Worm (Caenorhabditis elegans): ENCODE measurements around the gene C46H3.2.

Gene C46H3.2

DNA sequence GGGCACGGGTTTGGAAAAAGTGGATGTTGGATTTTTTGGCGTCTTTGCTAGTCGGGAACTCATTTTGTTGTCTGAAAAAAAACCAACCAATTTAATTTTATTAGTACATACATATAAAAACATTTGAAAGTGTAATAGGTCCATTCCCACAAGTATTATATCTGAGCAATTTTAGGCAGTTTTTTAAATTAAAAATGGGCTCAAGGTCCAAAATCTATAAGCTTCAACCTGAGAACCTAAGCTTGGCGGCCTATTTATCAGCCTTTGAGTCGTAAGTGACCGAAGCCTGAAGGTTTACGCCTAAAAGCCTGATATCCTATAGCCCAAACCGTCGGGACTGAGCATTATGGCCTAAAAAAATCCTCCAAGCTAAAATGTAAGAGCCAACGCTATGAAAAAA is 12.1 kb downstream of the C46H3.2 start:
- no peak for TF ChIP-seq dao-5 (tag; optimal IDR thresholded peaks at IDR 0.05)
- TF ChIP-seq W03F9.2 (tag; optimal IDR thresholded peaks at IDR 0.05) = no peak
- no peak for TF ChIP-seq him-1 (tag; optimal IDR thresholded peaks at IDR 0.05)

DNA sequence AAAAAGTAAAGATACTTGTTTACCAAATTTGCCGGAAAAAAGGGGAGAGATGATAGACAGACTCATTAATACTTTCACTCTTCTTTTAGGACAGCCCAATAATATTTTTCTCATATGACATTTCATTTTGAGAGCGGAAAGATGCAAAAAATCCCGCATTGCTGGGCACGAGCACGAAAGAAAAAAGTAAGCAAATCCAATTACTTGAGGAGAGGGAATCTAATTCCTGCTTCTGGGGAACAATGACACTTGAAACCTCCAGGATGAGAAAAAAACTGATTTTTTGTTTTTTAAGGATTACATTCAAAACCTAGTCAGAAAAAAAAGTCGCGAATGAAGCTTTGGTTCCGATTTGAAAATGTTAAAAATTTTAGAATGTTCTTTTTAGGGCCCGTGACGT is 13.7 kb downstream of the C46H3.2 start:
- no peak for TF ChIP-seq dao-5 (tag; optimal IDR thresholded peaks at IDR 0.05)

DNA sequence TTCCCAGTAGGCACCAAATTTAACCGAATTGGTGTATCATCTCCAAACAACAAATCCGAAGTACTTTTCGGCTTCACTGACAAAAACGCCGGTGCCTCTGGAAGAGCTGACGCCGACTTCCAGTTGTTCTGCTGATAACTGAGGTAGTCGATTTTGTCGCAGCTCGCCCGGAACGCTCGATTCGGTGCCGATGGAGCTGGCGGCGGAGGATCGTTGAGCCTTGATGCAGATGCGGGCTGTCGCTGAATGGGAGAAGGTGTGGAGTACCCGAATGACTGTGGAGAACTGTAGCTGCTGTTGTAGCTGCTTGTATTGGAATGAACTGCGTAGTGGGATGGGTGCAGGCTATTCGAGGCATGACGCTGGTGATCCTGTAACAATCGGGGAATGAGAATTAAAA is 17.4 kb downstream of the C46H3.2 start:
- no peak for TF ChIP-seq him-1 (tag; optimal IDR thresholded peaks at IDR 0.05)

ce11 chrX:1209096-1209495 is 21.5 kb downstream of the C46H3.2 start, which contains the start of gene C46H3.1:
TSS of gene C46H3.1 (plus strand) at chrX:1209396.
- no peak for TF ChIP-seq dao-5 (tag; optimal IDR thresholded peaks at IDR 0.05)
- TF ChIP-seq W03F9.2 (tag; optimal IDR thresholded peaks at IDR 0.05) = no peak
- TF ChIP-seq him-1 (tag; optimal IDR thresholded peaks at IDR 0.05) = no peak

ce11 chrX:1207915-1208314 is 22.6 kb downstream of the C46H3.2 start:
- TF ChIP-seq W03F9.2 (tag; optimal IDR thresholded peaks at IDR 0.05) = peak; percentile 29
- no peak for TF ChIP-seq him-1 (tag; optimal IDR thresholded peaks at IDR 0.05)

DNA sequence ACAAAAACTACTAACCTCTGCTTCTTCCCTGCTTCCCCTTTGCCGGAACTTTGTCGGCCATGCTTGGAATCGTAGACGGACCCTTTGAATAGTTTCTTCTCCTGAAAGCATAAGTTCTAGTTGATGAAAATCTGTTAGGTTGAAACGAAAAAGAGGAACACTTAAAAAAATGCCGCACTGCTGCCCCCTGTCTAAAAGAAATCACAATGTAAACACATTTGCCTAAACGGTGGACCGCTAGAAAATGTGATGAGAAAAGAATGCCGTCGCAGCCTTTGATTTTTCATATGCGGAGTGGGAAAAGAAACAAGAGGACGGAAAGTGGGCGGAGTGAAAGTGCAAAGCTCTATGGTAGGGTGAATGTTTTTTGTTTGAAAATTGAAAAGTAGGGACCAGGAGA is 24.5 kb downstream of the C46H3.2 start, which contains the start of gene T13G4.7:
T13G4.7 (minus strand) TSS at position 101 of the 400 bp plus-strand sequence.
- TF ChIP-seq W03F9.2 (tag; optimal IDR thresholded peaks at IDR 0.05) (no peak), dao-5 (tag; optimal IDR thresholded peaks at IDR 0.05) (no peak), him-1 (tag; optimal IDR thresholded peaks at IDR 0.05) (no peak)

DNA sequence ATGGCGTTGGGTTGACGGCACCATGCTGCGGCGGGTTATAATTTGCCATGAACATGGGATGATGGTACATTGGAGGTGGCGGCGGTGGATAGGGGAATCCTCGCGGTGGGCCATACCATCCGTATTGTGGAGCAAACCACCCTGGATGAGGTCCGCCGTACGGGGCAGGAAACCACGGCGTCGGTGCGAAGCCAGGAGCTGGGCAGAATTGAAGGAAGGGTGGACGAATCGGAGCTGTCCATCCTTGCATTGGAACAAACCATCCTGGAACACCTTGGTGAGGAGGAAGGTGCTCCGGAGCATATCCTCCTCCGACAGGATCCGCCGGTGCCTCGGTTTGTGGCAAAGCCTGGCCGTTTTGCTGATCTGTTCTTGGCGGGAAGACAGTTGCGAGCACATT is 27.9 kb downstream of the C46H3.2 start:
- TF ChIP-seq him-1 (tag; optimal IDR thresholded peaks at IDR 0.05) = no peak
- TF ChIP-seq dao-5 (tag; optimal IDR thresholded peaks at IDR 0.05) = no peak
- TF ChIP-seq W03F9.2 (tag; optimal IDR thresholded peaks at IDR 0.05) = no peak

ce11 chrX:1192848-1193247 is 37.7 kb downstream of the C46H3.2 start, which contains the start of gene T13G4.1:
TSS of gene T13G4.1 (plus strand) at chrX:1193148.
- TF ChIP-seq him-1 (tag; optimal IDR thresholded peaks at IDR 0.05) (no peak), W03F9.2 (tag; optimal IDR thresholded peaks at IDR 0.05) (no peak), dao-5 (tag; optimal IDR thresholded peaks at IDR 0.05) (no peak)

- TF ChIP-seq dao-5 (tag; optimal IDR thresholded peaks at IDR 0.05) = no peak
- TF ChIP-seq W03F9.2 (tag; optimal IDR thresholded peaks at IDR 0.05) = no peak
- TF ChIP-seq him-1 (tag; optimal IDR thresholded peaks at IDR 0.05) = no peak
These were observed 39.0 kb downstream of the C46H3.2 start, which contains the start of gene T13G4.4 for ce11 chrX:1191582-1191981. TSS of gene T13G4.4 (minus strand) at chrX:1191678.

DNA sequence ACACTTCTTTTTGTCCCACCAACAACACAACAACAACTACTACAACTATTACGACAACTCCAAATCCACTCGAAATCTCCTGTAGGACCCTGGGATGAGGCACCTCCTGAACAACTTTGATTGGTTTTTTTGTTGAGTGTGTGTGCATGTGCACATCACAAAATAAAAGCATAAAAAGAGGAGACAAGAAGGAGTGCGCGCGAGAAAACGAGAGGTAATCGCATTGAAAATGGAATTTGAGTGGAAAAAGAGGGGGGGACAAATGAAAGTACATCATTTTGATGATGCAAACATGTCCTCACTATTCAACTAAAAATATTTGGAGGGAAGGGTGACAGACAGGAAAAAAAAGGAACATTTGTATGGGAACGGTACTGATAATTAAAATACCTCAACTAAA is 45.1 kb downstream of the C46H3.2 start:
- TF ChIP-seq him-1 (tag; optimal IDR thresholded peaks at IDR 0.05) = no peak
- TF ChIP-seq W03F9.2 (tag; optimal IDR thresholded peaks at IDR 0.05) = no peak
- TF ChIP-seq dao-5 (tag; optimal IDR thresholded peaks at IDR 0.05) = no peak

- no peak for TF ChIP-seq W03F9.2 (tag; optimal IDR thresholded peaks at IDR 0.05)
- TF ChIP-seq him-1 (tag; optimal IDR thresholded peaks at IDR 0.05) = no peak
- no peak for TF ChIP-seq dao-5 (tag; optimal IDR thresholded peaks at IDR 0.05)
These were observed 46.6 kb downstream of the C46H3.2 start for ce11 chrX:1183985-1184384.

DNA sequence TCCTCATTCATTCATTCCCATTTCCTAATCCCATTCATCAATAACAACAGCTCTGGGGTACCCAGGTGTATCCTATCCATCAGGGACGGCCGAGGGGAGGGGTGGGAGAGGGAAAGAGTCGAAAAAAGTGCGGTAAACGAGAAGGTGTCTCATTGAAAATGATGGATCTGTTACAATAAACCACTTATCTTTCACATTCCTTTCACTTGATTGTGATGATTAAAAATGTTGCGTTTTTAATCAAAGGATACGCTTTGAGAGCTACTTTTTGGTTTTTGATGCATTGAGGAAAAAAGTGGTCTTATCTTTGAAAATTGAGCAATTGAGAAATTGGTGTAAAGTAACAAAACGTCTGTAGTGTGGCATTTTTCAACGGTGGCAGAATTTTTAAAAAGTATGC is 47.3 kb downstream of the C46H3.2 start:
- TF ChIP-seq W03F9.2 (tag; optimal IDR thresholded peaks at IDR 0.05) = no peak
- no peak for TF ChIP-seq him-1 (tag; optimal IDR thresholded peaks at IDR 0.05)
- TF ChIP-seq dao-5 (tag; optimal IDR thresholded peaks at IDR 0.05) = no peak

DNA sequence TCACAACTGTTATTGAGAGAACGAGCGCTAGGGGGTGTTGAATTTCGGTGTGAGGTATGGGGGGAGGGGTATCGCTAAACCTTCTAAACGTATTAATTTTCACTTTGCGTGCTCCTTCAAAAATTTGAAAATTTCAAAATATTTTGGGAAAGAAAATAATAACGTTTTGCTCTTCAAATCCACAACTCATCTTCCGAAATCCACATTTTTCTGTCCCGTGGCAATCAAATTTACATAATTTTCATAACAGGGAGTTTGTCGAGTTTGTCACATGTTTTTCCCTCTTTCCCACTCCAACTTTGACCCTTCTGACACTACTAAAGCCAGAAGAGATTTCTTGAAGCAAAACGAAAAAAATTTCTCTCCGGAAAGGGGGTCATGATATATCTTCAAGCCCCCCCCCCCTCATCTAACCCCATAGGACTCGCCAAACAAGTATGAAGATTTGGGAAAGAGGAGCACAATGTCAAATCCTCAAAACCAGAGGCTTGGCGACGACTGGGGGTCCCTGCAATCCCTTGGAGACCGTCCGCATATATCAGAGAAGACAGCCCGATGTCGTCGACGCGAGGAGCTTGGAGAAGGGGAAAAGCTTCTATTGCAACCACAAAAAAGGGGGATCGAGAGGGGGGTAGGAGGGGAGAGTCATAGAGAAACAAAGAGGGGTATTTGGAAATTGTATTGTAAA is 49.1 kb downstream of the C46H3.2 start:
- TF ChIP-seq dao-5 (tag; optimal IDR thresholded peaks at IDR 0.05) (no peak), W03F9.2 (tag; optimal IDR thresholded peaks at IDR 0.05) (no peak), him-1 (tag; optimal IDR thresholded peaks at IDR 0.05) (no peak)

ce11 chrX:1179984-1180383 is 50.6 kb downstream of the C46H3.2 start, which contains the start of gene hot-8:
TSS of gene hot-8 (plus strand) at chrX:1180284.
- TF ChIP-seq dao-5 (tag; optimal IDR thresholded peaks at IDR 0.05) = no peak
- no peak for TF ChIP-seq him-1 (tag; optimal IDR thresholded peaks at IDR 0.05)
- TF ChIP-seq W03F9.2 (tag; optimal IDR thresholded peaks at IDR 0.05) = no peak

DNA sequence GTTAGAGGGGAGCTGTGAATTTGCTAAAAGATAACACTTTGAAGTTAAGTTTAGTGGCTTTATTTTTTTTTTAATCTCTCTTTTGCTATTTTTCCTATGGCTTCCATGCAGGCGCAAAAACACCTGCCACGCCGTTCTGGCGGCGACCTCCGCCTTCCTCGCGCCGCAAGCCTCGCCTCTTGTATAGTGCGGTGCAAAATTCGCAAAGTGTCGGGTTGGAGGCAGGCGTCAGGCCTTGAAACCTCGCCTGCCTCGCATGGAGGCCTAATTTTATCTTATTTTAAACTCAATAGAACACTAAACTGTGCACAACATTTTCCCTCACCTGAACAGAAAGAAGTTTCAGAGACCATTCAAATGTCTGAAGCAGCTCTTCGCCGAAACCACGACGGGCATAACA is 58.5 kb downstream of the C46H3.2 start:
- TF ChIP-seq him-1 (tag; optimal IDR thresholded peaks at IDR 0.05) (no peak), dao-5 (tag; optimal IDR thresholded peaks at IDR 0.05) (no peak), W03F9.2 (tag; optimal IDR thresholded peaks at IDR 0.05) (no peak)

Data from whole organism, L4/young adult.